Fruit fly (Drosophila melanogaster) whole organism, embryonic: ENCODE data around the gene pyd.

Experiments used
- Atf6 ChIP-seq: fragments of 200-800 bp; sonication (Bioruptor generic); IDR thresholded peaks from 2 replicates; pipeline ENCODE4 v1.3.6; 2022; ENCODE audit warnings: missing biosample characterization, missing genetic modification characterization
- CG10462 ChIP-seq: fragments of 200-800 bp; sonication (Bioruptor generic); optimal IDR thresholded peaks from 2 replicates; lab custom pipeline; 2016; ENCODE audit warnings: missing biosample characterization, missing genetic modification characterization
- CG10565 ChIP-seq: fragments of 200-800 bp; sonication (Bioruptor generic); optimal IDR thresholded peaks from 3 replicates; lab custom pipeline; 2016; ENCODE audit warnings: missing biosample characterization, mild to moderate bottlenecking, missing genetic modification characterization
- CG12236 ChIP-seq: fragments of 200-800 bp; sonication (Bioruptor generic); optimal IDR thresholded peaks from 2 replicates; lab custom pipeline; 2016; ENCODE audit warnings: missing biosample characterization, missing genetic modification characterization
- CG13894 ChIP-seq: fragments of 200-800 bp; sonication (Bioruptor generic); optimal IDR thresholded peaks from 3 replicates; lab custom pipeline; 2018; ENCODE audit warnings: missing biosample characterization, mild to moderate bottlenecking, missing genetic modification characterization, moderate library complexity
- CG14050 ChIP-seq: fragments of 200-800 bp; sonication (Bioruptor generic); IDR thresholded peaks from 3 replicates; pipeline ENCODE4 v1.3.6; 2022; ENCODE audit warnings: missing biosample characterization, missing genetic modification characterization
- CG1529 ChIP-seq: fragments of 200-800 bp; sonication (Bioruptor generic); optimal IDR thresholded peaks from 3 replicates; lab custom pipeline; 2018; ENCODE audit warnings: missing biosample characterization, missing genetic modification characterization
- CG17359 ChIP-seq: fragments of 200-800 bp; sonication (Bioruptor generic); optimal IDR thresholded peaks from 3 replicates; lab custom pipeline; 2018; ENCODE audit warnings: missing biosample characterization, mild to moderate bottlenecking, missing genetic modification characterization, moderate library complexity
- CG32767 ChIP-seq: fragments of 200-800 bp; sonication (Bioruptor generic); IDR thresholded peaks from 2 replicates; pipeline ENCODE4 v1.3.6; 2022; ENCODE audit warnings: missing biosample characterization, missing genetic modification characterization
- CG33557 ChIP-seq: fragments of 200-800 bp; sonication (Bioruptor generic); optimal IDR thresholded peaks from 2 replicates; lab custom pipeline; 2019; ENCODE audit warnings: missing biosample characterization, mild to moderate bottlenecking, missing genetic modification characterization, moderate library complexity
- CG3847 ChIP-seq: fragments of 200-800 bp; sonication (Bioruptor generic); IDR thresholded peaks from 2 replicates; pipeline ENCODE4 v1.3.6; 2022; ENCODE audit warnings: missing biosample characterization, missing genetic modification characterization
- CG7556 ChIP-seq: fragments of 200-800 bp; sonication (Bioruptor generic); optimal IDR thresholded peaks from 2 replicates; lab custom pipeline; 2017; ENCODE audit warnings: missing biosample characterization, mild to moderate bottlenecking, missing genetic modification characterization
- Camta ChIP-seq: fragments of 200-800 bp; sonication (Bioruptor generic); optimal IDR thresholded peaks from 2 replicates; lab custom pipeline; 2016; ENCODE audit warnings: missing biosample characterization, missing genetic modification characterization
- CrebB ChIP-seq: fragments of 200-800 bp; sonication (Bioruptor generic); optimal IDR thresholded peaks from 3 replicates; lab custom pipeline; 2018; ENCODE audit warnings: missing biosample characterization, mild to moderate bottlenecking, missing genetic modification characterization
- D19A ChIP-seq: fragments of 200-800 bp; optimal IDR thresholded peaks from 3 replicates; lab custom pipeline; 2019; ENCODE audit warnings: missing biosample characterization, mild to moderate bottlenecking, missing genetic modification characterization, moderate library complexity
- Dad ChIP-seq: fragments of 200-800 bp; sonication (Bioruptor generic); optimal IDR thresholded peaks from 3 replicates; lab custom pipeline; 2016; ENCODE audit warnings: missing biosample characterization, missing genetic modification characterization
- Deaf1 ChIP-seq: fragments of 200-800 bp; optimal IDR thresholded peaks from 3 replicates; lab custom pipeline; 2019; ENCODE audit warnings: missing biosample characterization, mild to moderate bottlenecking, missing genetic modification characterization, moderate library complexity
- Dfd ChIP-seq, 2 experiments: fragments of >200 bp; optimal IDR thresholded peaks; 2 replicates each; lab custom pipeline; 2017; ENCODE audit warnings: missing biosample characterization in 2 of 2, missing genetic modification characterization in 2 of 2
- Dref ChIP-seq: fragments of 200-800 bp; sonication (Bioruptor generic); IDR thresholded peaks from 2 replicates; pipeline ENCODE4 v1.3.6; 2022; ENCODE audit warnings: missing biosample characterization, missing genetic modification characterization
- Hmr ChIP-seq: fragments of 200-800 bp; sonication (Bioruptor generic); optimal IDR thresholded peaks from 3 replicates; lab custom pipeline; 2017; ENCODE audit warnings: mild to moderate bottlenecking, missing biosample characterization, missing genetic modification reagents, missing genetic modification characterization
- Hr39 ChIP-seq: fragments of >200 bp; optimal IDR thresholded peaks from 2 replicates; lab custom pipeline; 2017
- Jarid2 ChIP-seq: fragments of 200-800 bp; sonication (Bioruptor generic); optimal IDR thresholded peaks from 3 replicates; lab custom pipeline; 2017; ENCODE audit warnings: mild to moderate bottlenecking, missing biosample characterization, missing genetic modification reagents, missing genetic modification characterization
- Lpt ChIP-seq: fragments of >200 bp; optimal IDR thresholded peaks from 2 replicates; lab custom pipeline; 2018; ENCODE audit warnings: missing biosample characterization, missing genetic modification characterization
- Max ChIP-seq: fragments of 200-800 bp; sonication (Bioruptor generic); optimal IDR thresholded peaks from 2 replicates; lab custom pipeline; 2016; ENCODE audit warnings: missing biosample characterization, mild to moderate bottlenecking, missing genetic modification characterization
- PHDP ChIP-seq: fragments of 200-800 bp; sonication (Bioruptor generic); optimal IDR thresholded peaks from 3 replicates; lab custom pipeline; 2018; ENCODE audit warnings: missing biosample characterization, mild to moderate bottlenecking, missing genetic modification characterization, moderate library complexity
- Sox102F ChIP-seq: fragments of 200-800 bp; sonication (Bioruptor generic); optimal IDR thresholded peaks from 2 replicates; lab custom pipeline; 2018; ENCODE audit warnings: missing biosample characterization, mild to moderate bottlenecking, missing genetic modification characterization, moderate library complexity
- Xrp1 ChIP-seq: fragments of 200-800 bp; sonication (Bioruptor generic); IDR thresholded peaks from 2 replicates; pipeline ENCODE4 v1.3.6; 2022; ENCODE audit warnings: missing biosample characterization, missing genetic modification characterization
- ab ChIP-seq: fragments of 200-800 bp; sonication (Bioruptor generic); optimal IDR thresholded peaks from 2 replicates; lab custom pipeline; 2016; ENCODE audit warnings: missing biosample characterization, missing genetic modification characterization
- az2 ChIP-seq: fragments of 200-800 bp; sonication (Bioruptor generic); optimal IDR thresholded peaks from 3 replicates; lab custom pipeline; 2016; ENCODE audit warnings: missing biosample characterization, missing genetic modification characterization
- bbx ChIP-seq: fragments of 200-800 bp; sonication (Bioruptor generic); IDR thresholded peaks from 2 replicates; pipeline ENCODE4 v1.3.6; 2022; ENCODE audit warnings: missing biosample characterization, missing genetic modification characterization; ENCODE audit not compliant: partially characterized antibody
- bigmax ChIP-seq: fragments of 200-800 bp; sonication (Bioruptor generic); optimal IDR thresholded peaks from 2 replicates; lab custom pipeline; 2018; ENCODE audit warnings: missing biosample characterization, mild to moderate bottlenecking, missing genetic modification characterization
- caup ChIP-seq: fragments of 200-800 bp; sonication (Bioruptor generic); optimal IDR thresholded peaks from 3 replicates; lab custom pipeline; 2017; ENCODE audit warnings: missing biosample characterization, mild to moderate bottlenecking, missing genetic modification characterization, moderate library complexity; ENCODE audit not compliant: severe bottlenecking
- chinmo ChIP-seq: fragments of 200-800 bp; sonication (Bioruptor generic); IDR thresholded peaks from 4 replicates; pipeline ENCODE4 v1.3.6; 2022; ENCODE audit warnings: missing biosample characterization, missing genetic modification characterization; ENCODE audit not compliant: partially characterized antibody
- danr ChIP-seq: fragments of 200-800 bp; sonication (Bioruptor generic); IDR thresholded peaks from 2 replicates; pipeline ENCODE4 v1.3.6; 2022; ENCODE audit warnings: missing biosample characterization, missing genetic modification characterization
- disco-r ChIP-seq: fragments of 200-800 bp; sonication (Bioruptor generic); optimal IDR thresholded peaks from 2 replicates; lab custom pipeline; 2016; ENCODE audit warnings: missing biosample characterization, missing genetic modification characterization
- eve ChIP-seq, 2 experiments: fragments of >200 bp; optimal IDR thresholded peaks; 2 replicates each; lab custom pipeline; 2017; ENCODE audit warnings: missing biosample characterization in 2 of 2, missing genetic modification characterization in 2 of 2
- exex ChIP-seq: fragments of 200-800 bp; sonication (Bioruptor generic); optimal IDR thresholded peaks from 4 replicates; lab custom pipeline; 2018; ENCODE audit warnings: missing biosample characterization, mild to moderate bottlenecking, missing genetic modification characterization, moderate library complexity
- fd64A ChIP-seq: fragments of 200-800 bp; sonication (Bioruptor generic); optimal IDR thresholded peaks from 3 replicates; lab custom pipeline; 2018; ENCODE audit warnings: missing biosample characterization, mild to moderate bottlenecking, missing genetic modification characterization
- gsb ChIP-seq: fragments of 200-800 bp; sonication (Bioruptor generic); IDR thresholded peaks from 2 replicates; pipeline ENCODE4 v1.3.6; 2022; ENCODE audit warnings: missing biosample characterization, missing genetic modification characterization
- ham ChIP-seq: fragments of 200-800 bp; sonication (Bioruptor generic); IDR thresholded peaks from 2 replicates; pipeline ENCODE4 v1.3.6; 2022; ENCODE audit warnings: missing biosample characterization, missing genetic modification characterization
- kni ChIP-seq: fragments of 200-800 bp; sonication (Bioruptor generic); optimal IDR thresholded peaks from 3 replicates; lab custom pipeline; 2017; ENCODE audit warnings: mild to moderate bottlenecking, missing biosample characterization, missing genetic modification reagents, missing genetic modification characterization
- lilli ChIP-seq: fragments of 200-800 bp; sonication (Bioruptor generic); optimal IDR thresholded peaks from 3 replicates; lab custom pipeline; 2016; ENCODE audit warnings: missing biosample characterization, missing genetic modification characterization
- lola ChIP-seq, 3 experiments: fragments of >200 bp in 2 of 3; fragments of 200-800 bp in 1 of 3; sonication (Bioruptor generic) in 1 of 3; optimal IDR thresholded peaks; 2 replicates each; lab custom pipeline; 2017 to 2019; ENCODE audit warnings: missing biosample characterization in 3 of 3, missing genetic modification characterization in 3 of 3, mild to moderate bottlenecking in 1 of 3, moderate library complexity in 1 of 3
- rib ChIP-seq: fragments of 200-800 bp; sonication (Bioruptor generic); IDR thresholded peaks from 2 replicates; pipeline ENCODE4 v1.3.6; 2022; ENCODE audit warnings: missing biosample characterization, missing genetic modification characterization
- ro ChIP-seq: fragments of 200-800 bp; sonication (Bioruptor generic); IDR thresholded peaks from 2 replicates; pipeline ENCODE4 v1.3.6; 2022; ENCODE audit warnings: missing biosample characterization, missing genetic modification characterization
- sc ChIP-seq, 3 experiments: fragments of >200 bp in 2 of 3; fragments of 200-800 bp in 1 of 3; sonication (Bioruptor generic) in 1 of 3; optimal IDR thresholded peaks; 2 replicates in 2 of 3; 3 replicates in 1 of 3; lab custom pipeline; 2017; ENCODE audit warnings: mild to moderate bottlenecking in 1 of 3, missing biosample characterization in 1 of 3, missing genetic modification characterization in 1 of 3, missing genetic modification reagents in 1 of 3
- sim ChIP-seq: fragments of 200-800 bp; sonication (Bioruptor generic); IDR thresholded peaks from 2 replicates; pipeline ENCODE4 v1.3.6; 2022; ENCODE audit warnings: missing biosample characterization, missing genetic modification characterization
- sima ChIP-seq: fragments of 200-800 bp; sonication (Bioruptor generic); optimal IDR thresholded peaks from 2 replicates; lab custom pipeline; 2016; ENCODE audit warnings: missing biosample characterization, missing genetic modification characterization
- ssp ChIP-seq: fragments of 200-800 bp; sonication (Bioruptor generic); IDR thresholded peaks from 2 replicates; pipeline ENCODE4 v1.3.6; 2022; ENCODE audit warnings: missing biosample characterization, missing genetic modification characterization
- tin ChIP-seq: fragments of 200-800 bp; sonication (Bioruptor generic); optimal IDR thresholded peaks from 3 replicates; lab custom pipeline; 2016; ENCODE audit warnings: missing biosample characterization, missing genetic modification characterization
- wdn ChIP-seq: fragments of 200-800 bp; sonication (Bioruptor generic); IDR thresholded peaks from 2 replicates; pipeline ENCODE4 v1.3.6; 2022; ENCODE audit warnings: missing biosample characterization, missing genetic modification characterization

Gene pyd

dm6 chr3R:8846154-8846648 lies 85.5 kb downstream of the pyd start (continued):
- TF ChIP-seq ham (GFP tag; lab: Robert Waterston, UW) (no peak), bbx (peak; percentile 76), Hmr (peak; percentile 77), ro (no peak), sima (peak; percentile 13), Max (GFP tag; lab: Kevin White, UChicago) (peak; percentile 8), rib (peak; percentile 50), Lpt (no peak), CG32767 (peak; percentile 40; the same call in 1 of the 2 replicates), fd64A (GFP tag; lab: Kevin White, UChicago) (peak; percentile 71), CG33557 (GFP tag; lab: Kevin White, UChicago) (peak; percentile 50), D19A (peak; percentile 58), Dref (GFP tag; lab: Robert Waterston, UW) (no peak), Hr39 (lab: Kevin White, UChicago) (no peak), CG7556 (GFP tag; lab: Kevin White, UChicago) (peak; percentile 48), ab (GFP tag; lab: Kevin White, UChicago) (no peak), kni (GFP tag; lab: Kevin White, UChicago) (peak; percentile 94), CG1529 (GFP tag; lab: Kevin White, UChicago) (peak; percentile 65), gsb (GFP tag; lab: Robert Waterston, UW) (0 out of 2 replicates have a peak, but pooled peaks have one; percentile 29), tin (GFP tag; lab: Kevin White, UChicago) (peak; percentile 9), az2 (GFP tag; lab: Kevin White, UChicago) (no peak), Dad (GFP tag; lab: Kevin White, UChicago) (no peak), eve (GFP tag; optimal IDR thresholded peaks at IDR 0.05; lab: Kevin White, UChicago) (no peak), CG10462 (GFP tag; lab: Kevin White, UChicago) (no peak), danr (GFP tag; lab: Robert Waterston, UW) (no peak), lola (GFP tag; optimal IDR thresholded peaks at IDR 0.05; lab: Kevin White, UChicago) (no peak), PHDP (peak; percentile 51), disco-r (GFP tag; lab: Kevin White, UChicago) (peak; percentile 34), CG10565 (GFP tag; lab: Kevin White, UChicago) (no peak), CrebB (peak; percentile 85), sim (GFP tag; lab: Robert Waterston, UW) (0 out of 2 replicates have a peak, but pooled peaks have one; percentile 12), CG12236 (peak; percentile 34), ssp (GFP tag; lab: Robert Waterston, UW) (no peak), Atf6 (GFP tag; lab: Robert Waterston, UW) (peak; percentile 73), Deaf1 (peak; percentile 89), sc (optimal IDR thresholded peaks at IDR 0.05; lab: Kevin White, UChicago) (no peak), sc (GFP tag; optimal IDR thresholded peaks at IDR 0.05; lab: Kevin White, UChicago) (peak; percentile 6), CG17359 (tag; lab: Kevin White, UChicago) (peak; percentile 56), Camta (GFP tag; lab: Kevin White, UChicago) (peak; percentile 50), bigmax (GFP tag; lab: Kevin White, UChicago) (no peak), Dfd (GFP tag; optimal IDR thresholded peaks at IDR 0.05; lab: Kevin White, UChicago) (no peak), caup (GFP tag; lab: Kevin White, UChicago) (peak; percentile 75), lilli (peak; percentile 37), Sox102F (peak; percentile 0), exex (tag; lab: Kevin White, UChicago) (no peak), Xrp1 (GFP tag; lab: Robert Waterston, UW) (peak; percentile 54), CG3847 (GFP tag; lab: Robert Waterston, UW) (no peak), wdn (GFP tag; lab: Robert Waterston, UW) (no peak), CG14050 (GFP tag; lab: Robert Waterston, UW) (no peak), Jarid2 (GFP tag; lab: Kevin White, UChicago) (peak; percentile 97), CG13894 (tag; lab: Kevin White, UChicago) (peak; percentile 81), chinmo (GFP tag; lab: Robert Waterston, UW) (peak; percentile 95)
